Fruit fly (Drosophila melanogaster): ENCODE data around the gene Vav.

dm6 chrX:19294953-19295352 is 33.3 kb downstream of the Vav start:
- TF ChIP-seq EcR (GFP tag; optimal IDR thresholded peaks at IDR 0.05) (no peak), psq (optimal IDR thresholded peaks at IDR 0.05) (no peak), usp (GFP tag; optimal IDR thresholded peaks at IDR 0.05) (no peak), CG8478 (optimal IDR thresholded peaks at IDR 0.05) (no peak)

Measured in whole organism.